Fruit fly (Drosophila melanogaster) whole organism, embryonic: ENCODE data around the gene amos.
A peak's percentile ranks its signal among the peaks of the same experiment; 100 is the strongest.

Experiments
- ATbp ChIP-seq: fragments of 200-800 bp; sonication (Bioruptor generic); optimal IDR thresholded peaks from 2 replicates; lab custom pipeline; 2017; ENCODE audit warnings: missing biosample characterization, mild to moderate bottlenecking, missing genetic modification characterization, missing genetic modification reagents
- Aef1 ChIP-seq: fragments of 200-800 bp; sonication (Bioruptor generic); IDR thresholded peaks from 3 replicates; pipeline ENCODE4 v1.3.6; 2022; ENCODE audit warnings: missing biosample characterization, missing genetic modification characterization
- Asciz ChIP-seq: fragments of 200-800 bp; sonication (Bioruptor generic); optimal IDR thresholded peaks from 2 replicates; lab custom pipeline; 2017; ENCODE audit warnings: missing biosample characterization, mild to moderate bottlenecking, missing genetic modification characterization, missing genetic modification reagents
- CG12299 ChIP-seq: fragments of 200-800 bp; sonication (Bioruptor generic); optimal IDR thresholded peaks from 2 replicates; lab custom pipeline; 2018; ENCODE audit warnings: missing biosample characterization, mild to moderate bottlenecking, missing genetic modification characterization
- CG12659 ChIP-seq: fragments of 200-800 bp; sonication (Bioruptor generic); optimal IDR thresholded peaks from 3 replicates; lab custom pipeline; 2017; ENCODE audit warnings: mild to moderate bottlenecking, missing biosample characterization, missing genetic modification reagents, missing genetic modification characterization
- CG12744 ChIP-seq: fragments of 200-800 bp; sonication (Bioruptor generic); optimal IDR thresholded peaks from 2 replicates; lab custom pipeline; 2016; ENCODE audit warnings: missing biosample characterization, missing genetic modification characterization
- CG13296 ChIP-seq: fragments of 200-800 bp; sonication (Bioruptor generic); optimal IDR thresholded peaks from 3 replicates; lab custom pipeline; 2018; ENCODE audit warnings: missing biosample characterization, mild to moderate bottlenecking, missing genetic modification characterization
- CG13775 ChIP-seq: fragments of 200-800 bp; sonication (Bioruptor generic); optimal IDR thresholded peaks from 3 replicates; lab custom pipeline; 2017; ENCODE audit warnings: missing biosample characterization, mild to moderate bottlenecking, missing genetic modification characterization
- CG14965 ChIP-seq: fragments of 200-800 bp; sonication (Bioruptor generic); optimal IDR thresholded peaks from 2 replicates; lab custom pipeline; 2016; ENCODE audit warnings: missing biosample characterization, missing genetic modification characterization, borderline replicate concordance
- CG17186 ChIP-seq: fragments of 200-800 bp; sonication (Bioruptor generic); optimal IDR thresholded peaks from 3 replicates; lab custom pipeline; 2017; ENCODE audit warnings: missing biosample characterization, missing genetic modification reagents, missing genetic modification characterization
- CG18599 ChIP-seq: fragments of 200-800 bp; sonication (Bioruptor generic); optimal IDR thresholded peaks from 3 replicates; lab custom pipeline; 2017; ENCODE audit warnings: missing biosample characterization, missing genetic modification characterization, mild to moderate bottlenecking, moderate library complexity, missing genetic modification reagents
- CG2875 ChIP-seq: fragments of 200-800 bp; sonication (Bioruptor generic); optimal IDR thresholded peaks from 2 replicates; lab custom pipeline; 2017; ENCODE audit warnings: missing biosample characterization, mild to moderate bottlenecking, missing genetic modification characterization, missing genetic modification reagents
- CG3847 ChIP-seq: fragments of 200-800 bp; sonication (Bioruptor generic); IDR thresholded peaks from 2 replicates; pipeline ENCODE4 v1.3.6; 2022; ENCODE audit warnings: missing biosample characterization, missing genetic modification characterization
- CG42726 ChIP-seq: fragments of 200-800 bp; sonication (Bioruptor generic); IDR thresholded peaks from 2 replicates; pipeline ENCODE4 v1.3.6; 2022; ENCODE audit warnings: missing biosample characterization, missing genetic modification characterization; ENCODE audit not compliant: partially characterized antibody
- CG4282 ChIP-seq: fragments of 200-800 bp; sonication (Bioruptor generic); optimal IDR thresholded peaks from 2 replicates; lab custom pipeline; 2016; ENCODE audit warnings: missing biosample characterization, missing genetic modification characterization
- CG4404 ChIP-seq: fragments of 200-800 bp; sonication (Bioruptor generic); IDR thresholded peaks from 2 replicates; pipeline ENCODE4 v1.3.6; 2022; ENCODE audit warnings: missing biosample characterization, missing genetic modification characterization
- CG6175 ChIP-seq: fragments of 200-800 bp; sonication (Bioruptor generic); IDR thresholded peaks from 3 replicates; pipeline ENCODE4 v1.3.6; 2022; ENCODE audit warnings: missing biosample characterization, missing genetic modification characterization
- CG6791 ChIP-seq: fragments of 200-800 bp; sonication (Bioruptor generic); IDR thresholded peaks from 3 replicates; pipeline ENCODE4 v1.3.6; 2022; ENCODE audit warnings: missing biosample characterization, missing genetic modification characterization; ENCODE audit not compliant: partially characterized antibody
- CG6854 ChIP-seq: fragments of 200-800 bp; sonication (Bioruptor generic); optimal IDR thresholded peaks from 3 replicates; lab custom pipeline; 2017; ENCODE audit warnings: missing biosample characterization, mild to moderate bottlenecking, missing genetic modification characterization
- CG7839 ChIP-seq: fragments of 200-800 bp; sonication (Bioruptor generic); optimal IDR thresholded peaks from 3 replicates; lab custom pipeline; 2018; ENCODE audit warnings: missing biosample characterization, mild to moderate bottlenecking, missing genetic modification characterization, moderate library complexity
- CG7928 ChIP-seq: fragments of 200-800 bp; sonication (Bioruptor generic); optimal IDR thresholded peaks from 2 replicates; lab custom pipeline; 2017; ENCODE audit warnings: missing biosample characterization, mild to moderate bottlenecking, missing genetic modification characterization
- CG7987 ChIP-seq: fragments of 200-800 bp; sonication (Bioruptor generic); optimal IDR thresholded peaks from 2 replicates; lab custom pipeline; 2018; ENCODE audit warnings: missing biosample characterization, mild to moderate bottlenecking, missing genetic modification characterization, moderate library complexity
- CG9817 ChIP-seq: fragments of 200-800 bp; sonication (Bioruptor generic); optimal IDR thresholded peaks from 2 replicates; lab custom pipeline; 2018; ENCODE audit warnings: missing biosample characterization, mild to moderate bottlenecking, missing genetic modification characterization, moderate library complexity
- Dip2 ChIP-seq: fragments of 200-800 bp; sonication (Bioruptor generic); IDR thresholded peaks from 2 replicates; pipeline ENCODE4 v1.3.6; 2022; ENCODE audit warnings: missing biosample characterization, missing genetic modification characterization
- Eip74EF ChIP-seq, 2 experiments: fragments of 200-800 bp in 1 of 2; fragments of >200 bp in 1 of 2; sonication (Bioruptor generic) in 1 of 2; optimal IDR thresholded peaks; 2 replicates each; lab custom pipeline; 2017 to 2019; ENCODE audit warnings: missing biosample characterization in 2 of 2, missing genetic modification characterization in 2 of 2, mild to moderate bottlenecking in 1 of 2, moderate library complexity in 1 of 2
- Hey ChIP-seq: fragments of 200-800 bp; sonication (Bioruptor generic); optimal IDR thresholded peaks from 3 replicates; lab custom pipeline; 2018; ENCODE audit warnings: missing biosample characterization, mild to moderate bottlenecking, missing genetic modification characterization
- Hr78 ChIP-seq, 2 experiments: fragments of 200-800 bp in 1 of 2; fragments of >200 bp in 1 of 2; sonication (Bioruptor generic) in 1 of 2; optimal IDR thresholded peaks; 2 replicates each; lab custom pipeline; 2017 to 2019; ENCODE audit warnings: missing biosample characterization in 2 of 2, missing genetic modification characterization in 2 of 2, mild to moderate bottlenecking in 1 of 2, moderate library complexity in 1 of 2
- NK7.1 ChIP-seq: fragments of 200-800 bp; sonication (Bioruptor generic); optimal IDR thresholded peaks from 3 replicates; lab custom pipeline; 2016; ENCODE audit warnings: missing biosample characterization, missing genetic modification characterization
- Scr ChIP-seq: fragments of 200-800 bp; sonication (Bioruptor generic); IDR thresholded peaks from 2 replicates; pipeline ENCODE4 v1.3.6; 2022; ENCODE audit warnings: missing biosample characterization, missing genetic modification characterization; ENCODE audit not compliant: partially characterized antibody
- Sry-β ChIP-seq: fragments of 200-800 bp; sonication (Bioruptor generic); optimal IDR thresholded peaks from 2 replicates; lab custom pipeline; 2018; ENCODE audit warnings: missing biosample characterization, mild to moderate bottlenecking, missing genetic modification characterization, moderate library complexity
- ab ChIP-seq: fragments of 200-800 bp; sonication (Bioruptor generic); optimal IDR thresholded peaks from 2 replicates; lab custom pipeline; 2016; ENCODE audit warnings: missing biosample characterization, missing genetic modification characterization
- ash1 ChIP-seq: fragments of 200-800 bp; sonication (Bioruptor generic); optimal IDR thresholded peaks from 2 replicates; lab custom pipeline; 2018; ENCODE audit warnings: missing biosample characterization, mild to moderate bottlenecking, missing genetic modification characterization
- bowl ChIP-seq: fragments of 200-800 bp; sonication (Bioruptor generic); IDR thresholded peaks from 2 replicates; pipeline ENCODE4 v1.3.6; 2022; ENCODE audit warnings: missing biosample characterization, missing genetic modification characterization
- dati ChIP-seq: fragments of 200-800 bp; sonication (Bioruptor generic); IDR thresholded peaks from 2 replicates; pipeline ENCODE4 v1.3.6; 2022; ENCODE audit warnings: missing biosample characterization, missing genetic modification characterization
- eve ChIP-seq, 2 experiments: fragments of >200 bp; optimal IDR thresholded peaks; 2 replicates each; lab custom pipeline; 2017; ENCODE audit warnings: missing biosample characterization in 2 of 2, missing genetic modification characterization in 2 of 2
- gt ChIP-seq: fragments of 200-800 bp; sonication (Bioruptor generic); IDR thresholded peaks from 2 replicates; pipeline ENCODE4 v1.3.6; 2022; ENCODE audit warnings: missing biosample characterization, missing genetic modification characterization
- hb ChIP-seq: fragments of 200-800 bp; sonication (Bioruptor generic); IDR thresholded peaks from 3 replicates; pipeline ENCODE4 v1.3.6; 2022; ENCODE audit warnings: missing biosample characterization, missing genetic modification characterization; ENCODE audit not compliant: partially characterized antibody
- knrl ChIP-seq: fragments of 200-800 bp; sonication (Bioruptor generic); IDR thresholded peaks from 3 replicates; pipeline ENCODE4 v1.3.6; 2022; ENCODE audit warnings: missing biosample characterization, missing genetic modification characterization; ENCODE audit not compliant: partially characterized antibody
- lilli ChIP-seq: fragments of 200-800 bp; sonication (Bioruptor generic); optimal IDR thresholded peaks from 3 replicates; lab custom pipeline; 2016; ENCODE audit warnings: missing biosample characterization, missing genetic modification characterization
- luna ChIP-seq: fragments of 200-800 bp; sonication (Bioruptor generic); optimal IDR thresholded peaks from 2 replicates; lab custom pipeline; 2016; ENCODE audit warnings: missing biosample characterization, missing genetic modification characterization
- nerfin-2 ChIP-seq: fragments of 200-800 bp; sonication (Bioruptor generic); IDR thresholded peaks from 2 replicates; pipeline ENCODE4 v1.3.6; 2022; ENCODE audit warnings: missing biosample characterization, missing genetic modification characterization; ENCODE audit not compliant: partially characterized antibody
- pnt ChIP-seq: fragments of 200-800 bp; sonication (Bioruptor generic); optimal IDR thresholded peaks from 3 replicates; lab custom pipeline; 2016; ENCODE audit warnings: missing biosample characterization, missing genetic modification characterization
- psq ChIP-seq: fragments of 200-800 bp; sonication (Bioruptor generic); optimal IDR thresholded peaks from 2 replicates; lab custom pipeline; 2017; ENCODE audit warnings: missing biosample characterization, missing genetic modification characterization
- pum ChIP-seq: fragments of 200-800 bp; sonication (Bioruptor generic); optimal IDR thresholded peaks from 2 replicates; lab custom pipeline; 2016; ENCODE audit warnings: missing biosample characterization, missing genetic modification characterization
- ranshi ChIP-seq: fragments of 200-800 bp; sonication (Bioruptor generic); IDR thresholded peaks from 2 replicates; pipeline ENCODE4 v1.3.6; 2022; ENCODE audit warnings: missing biosample characterization, missing genetic modification characterization
- sqz ChIP-seq: fragments of 200-800 bp; sonication (Bioruptor generic); optimal IDR thresholded peaks from 3 replicates; lab custom pipeline; 2018; ENCODE audit warnings: missing biosample characterization, mild to moderate bottlenecking, missing genetic modification characterization
- tap ChIP-seq: fragments of 200-800 bp; optimal IDR thresholded peaks from 3 replicates; lab custom pipeline; 2019; ENCODE audit warnings: missing biosample characterization, mild to moderate bottlenecking, missing genetic modification characterization, moderate library complexity
- usp ChIP-seq: fragments of >200 bp; optimal IDR thresholded peaks from 2 replicates; lab custom pipeline; 2017; ENCODE audit warnings: missing biosample characterization, missing genetic modification characterization
- zen2 ChIP-seq: fragments of 200-800 bp; sonication (Bioruptor generic); IDR thresholded peaks from 3 replicates; pipeline ENCODE4 v1.3.6; 2022; ENCODE audit warnings: missing biosample characterization, missing genetic modification characterization; ENCODE audit not compliant: partially characterized antibody

amos gene

dm6 chr2L:18557965-18558537 lies 38.7 kb downstream of the amos start (continued):
- TF ChIP-seq tap (tag; lab: Kevin White, UChicago): peak; percentile 43
- peak; percentile 62 for TF ChIP-seq lilli (GFP tag; lab: Kevin White, UChicago)
- TF ChIP-seq luna: no peak
- peak; percentile 31 for TF ChIP-seq sqz (GFP tag; lab: Kevin White, UChicago)
- no peak for TF ChIP-seq pum
- TF ChIP-seq CG2875: peak; percentile 28
- peak; percentile 75 for TF ChIP-seq CG3847 (GFP tag; lab: Robert Waterston, UW)
- no peak for TF ChIP-seq ash1
- peak; percentile 3 for TF ChIP-seq CG12299
- TF ChIP-seq gt (GFP tag; lab: Robert Waterston, UW): no peak
- TF ChIP-seq ATbp (GFP tag; lab: Kevin White, UChicago): peak; percentile 74
- no peak for TF ChIP-seq CG4404 (GFP tag; lab: Robert Waterston, UW)
- TF ChIP-seq CG9817 (tag; lab: Kevin White, UChicago): peak; percentile 61
- TF ChIP-seq Asciz (GFP tag; lab: Kevin White, UChicago): peak; percentile 74
- no peak for TF ChIP-seq knrl (GFP tag; lab: Robert Waterston, UW)
- peak; percentile 84 for TF ChIP-seq CG7839
- TF ChIP-seq CG7928 (GFP tag; lab: Kevin White, UChicago): peak; percentile 33
- TF ChIP-seq usp: no peak
- TF ChIP-seq CG17186 (GFP tag; lab: Kevin White, UChicago): no peak
- no peak for TF ChIP-seq psq (GFP tag; lab: Kevin White, UChicago)
- peak in 1 of 2 experiments; percentile 53 for TF ChIP-seq Eip74EF (GFP tag; optimal IDR thresholded peaks at IDR 0.05; lab: Kevin White, UChicago)
- TF ChIP-seq Hey (tag; lab: Kevin White, UChicago): no peak
- no peak for TF ChIP-seq CG14965 (GFP tag; lab: Kevin White, UChicago)
- peak; percentile 65 for TF ChIP-seq CG13296
- TF ChIP-seq dati (GFP tag; lab: Robert Waterston, UW): no peak
- TF ChIP-seq pnt (GFP tag; lab: Kevin White, UChicago): peak; percentile 39
- no peak for TF ChIP-seq CG4282
- TF ChIP-seq bowl (GFP tag; lab: Robert Waterston, UW): peak; percentile 71
- no peak for TF ChIP-seq zen2 (GFP tag; lab: Robert Waterston, UW)
- TF ChIP-seq ab (GFP tag; lab: Kevin White, UChicago): no peak
- no peak for TF ChIP-seq CG6791 (GFP tag; lab: Robert Waterston, UW)
- TF ChIP-seq CG6854 (GFP tag; lab: Kevin White, UChicago): peak; percentile 54
- peak in 1 of 2 experiments; percentile 59 for TF ChIP-seq Hr78 (GFP tag; optimal IDR thresholded peaks at IDR 0.05; lab: Kevin White, UChicago)
- peak; percentile 75 for TF ChIP-seq CG12659
- TF ChIP-seq Dip2 (GFP tag; lab: Robert Waterston, UW): no peak
- TF ChIP-seq ranshi (GFP tag; lab: Robert Waterston, UW): peak; percentile 83
- no peak for TF ChIP-seq CG42726 (GFP tag; lab: Robert Waterston, UW)
- TF ChIP-seq Sry-β (GFP tag; lab: Kevin White, UChicago): no peak
- no peak for TF ChIP-seq hb (GFP tag; lab: Robert Waterston, UW)
- no peak for TF ChIP-seq CG7987 (GFP tag; lab: Kevin White, UChicago)
- no peak for TF ChIP-seq nerfin-2
- TF ChIP-seq NK7.1 (GFP tag; lab: Kevin White, UChicago): no peak
- no peak for TF ChIP-seq CG12744
- TF ChIP-seq CG18599 (GFP tag; lab: Kevin White, UChicago): peak; percentile 85
- peak in 1 of 2 experiments; percentile 68 for TF ChIP-seq eve (GFP tag; optimal IDR thresholded peaks at IDR 0.05; lab: Kevin White, UChicago)
- peak; percentile 85 for TF ChIP-seq Aef1 (GFP tag; lab: Robert Waterston, UW)
- TF ChIP-seq CG13775 (GFP tag; lab: Kevin White, UChicago): peak; percentile 72
- no peak for TF ChIP-seq CG6175 (GFP tag; lab: Robert Waterston, UW)
- no peak for TF ChIP-seq Scr
